Fruit fly (Drosophila melanogaster) whole organism, embryonic: Measurements from ENCODE around the gene CG12680.

Experiments used
- Blimp-1 ChIP-seq: fragments of 200-800 bp; sonication (Bioruptor generic); optimal IDR thresholded peaks from 3 replicates; lab custom pipeline; 2018; ENCODE audit warnings: missing biosample characterization, missing genetic modification characterization, mild to moderate bottlenecking, moderate library complexity, missing genetic modification reagents
- BtbVII ChIP-seq: fragments of 200-800 bp; sonication (Bioruptor generic); optimal IDR thresholded peaks from 3 replicates; lab custom pipeline; 2017; ENCODE audit warnings: missing biosample characterization, mild to moderate bottlenecking, missing genetic modification characterization
- Bteb2 ChIP-seq: fragments of 200-800 bp; sonication (Bioruptor generic); optimal IDR thresholded peaks from 2 replicates; lab custom pipeline; 2016; ENCODE audit warnings: missing biosample characterization, missing genetic modification characterization
- CG10147 ChIP-seq: fragments of 200-800 bp; sonication (Bioruptor generic); optimal IDR thresholded peaks from 2 replicates; lab custom pipeline; 2019; ENCODE audit warnings: missing biosample characterization, mild to moderate bottlenecking, missing genetic modification characterization, moderate library complexity
- CG1024 ChIP-seq: fragments of 200-800 bp; sonication (Bioruptor generic); IDR thresholded peaks from 2 replicates; pipeline ENCODE4 v1.3.6; 2022; ENCODE audit warnings: missing biosample characterization, missing genetic modification characterization
- CG10274 ChIP-seq: fragments of 200-800 bp; sonication (Bioruptor generic); optimal IDR thresholded peaks from 3 replicates; lab custom pipeline; 2017; ENCODE audit warnings: missing biosample characterization, mild to moderate bottlenecking, missing genetic modification characterization
- CG11723 ChIP-seq: fragments of 200-800 bp; sonication (Bioruptor generic); optimal IDR thresholded peaks from 2 replicates; lab custom pipeline; 2017; ENCODE audit warnings: missing biosample characterization, mild to moderate bottlenecking, missing genetic modification characterization
- CG13123 ChIP-seq: fragments of 200-800 bp; sonication (Bioruptor generic); optimal IDR thresholded peaks from 2 replicates; lab custom pipeline; 2016; ENCODE audit warnings: missing biosample characterization, missing genetic modification characterization
- CG1529 ChIP-seq: fragments of 200-800 bp; sonication (Bioruptor generic); optimal IDR thresholded peaks from 3 replicates; lab custom pipeline; 2018; ENCODE audit warnings: missing biosample characterization, missing genetic modification characterization
- CG15601 ChIP-seq: fragments of 200-800 bp; sonication (Bioruptor generic); optimal IDR thresholded peaks from 3 replicates; lab custom pipeline; 2019; ENCODE audit warnings: missing biosample characterization, mild to moderate bottlenecking, missing genetic modification characterization, moderate library complexity
- CG18476 ChIP-seq: fragments of 200-800 bp; sonication (Bioruptor generic); optimal IDR thresholded peaks from 2 replicates; lab custom pipeline; 2016; ENCODE audit warnings: missing biosample characterization, mild to moderate bottlenecking, missing genetic modification characterization
- CG2202 ChIP-seq: fragments of 200-800 bp; sonication (Bioruptor generic); optimal IDR thresholded peaks from 2 replicates; lab custom pipeline; 2018; ENCODE audit warnings: missing biosample characterization, mild to moderate bottlenecking, missing genetic modification characterization
- CG31388 ChIP-seq: fragments of 200-800 bp; sonication (Bioruptor generic); optimal IDR thresholded peaks from 2 replicates; lab custom pipeline; 2016; ENCODE audit warnings: missing biosample characterization, missing genetic modification characterization
- CG32532 ChIP-seq: fragments of 200-800 bp; sonication (Bioruptor generic); IDR thresholded peaks from 2 replicates; pipeline ENCODE4 v1.3.6; 2022; ENCODE audit warnings: missing biosample characterization, missing genetic modification characterization
- CG3281 ChIP-seq: fragments of 200-800 bp; sonication (Bioruptor generic); optimal IDR thresholded peaks from 3 replicates; lab custom pipeline; 2017; ENCODE audit warnings: missing biosample characterization, mild to moderate bottlenecking, missing genetic modification characterization
- CG3995 ChIP-seq: fragments of 200-800 bp; sonication (Bioruptor generic); optimal IDR thresholded peaks from 3 replicates; lab custom pipeline; 2016; ENCODE audit warnings: missing biosample characterization, missing genetic modification characterization
- CG6175 ChIP-seq: fragments of 200-800 bp; sonication (Bioruptor generic); IDR thresholded peaks from 3 replicates; pipeline ENCODE4 v1.3.6; 2022; ENCODE audit warnings: missing biosample characterization, missing genetic modification characterization
- CG7372 ChIP-seq: fragments of 200-800 bp; sonication (Bioruptor generic); IDR thresholded peaks from 2 replicates; pipeline ENCODE4 v1.3.6; 2022; ENCODE audit warnings: missing biosample characterization, missing genetic modification characterization
- CG9609 ChIP-seq: fragments of 200-800 bp; sonication (Bioruptor generic); optimal IDR thresholded peaks from 3 replicates; lab custom pipeline; 2016; ENCODE audit warnings: missing biosample characterization, missing genetic modification characterization
- Dll ChIP-seq: fragments of 200-800 bp; sonication (Bioruptor generic); IDR thresholded peaks from 4 replicates; pipeline ENCODE4 v1.3.6; 2022; ENCODE audit warnings: missing biosample characterization, missing genetic modification characterization; ENCODE audit not compliant: partially characterized antibody
- ERR ChIP-seq: fragments of 200-800 bp; sonication (Bioruptor generic); optimal IDR thresholded peaks from 2 replicates; lab custom pipeline; 2016; ENCODE audit warnings: missing biosample characterization, missing genetic modification characterization
- Fer1 ChIP-seq: fragments of 200-800 bp; sonication (Bioruptor generic); optimal IDR thresholded peaks from 2 replicates; lab custom pipeline; 2017; ENCODE audit warnings: missing biosample characterization, mild to moderate bottlenecking, missing genetic modification characterization
- HLH54F ChIP-seq: fragments of 200-800 bp; sonication (Bioruptor generic); optimal IDR thresholded peaks from 3 replicates; lab custom pipeline; 2016; ENCODE audit warnings: missing biosample characterization, missing genetic modification characterization
- Hey ChIP-seq: fragments of 200-800 bp; sonication (Bioruptor generic); optimal IDR thresholded peaks from 3 replicates; lab custom pipeline; 2018; ENCODE audit warnings: missing biosample characterization, mild to moderate bottlenecking, missing genetic modification characterization
- Hr3 ChIP-seq: fragments of 200-800 bp; sonication (Bioruptor generic); optimal IDR thresholded peaks from 3 replicates; lab custom pipeline; 2016; ENCODE audit warnings: missing biosample characterization, missing genetic modification characterization
- MESR4 ChIP-seq: fragments of 200-800 bp; sonication (Bioruptor generic); optimal IDR thresholded peaks from 2 replicates; lab custom pipeline; 2018; ENCODE audit warnings: missing biosample characterization, mild to moderate bottlenecking, missing genetic modification characterization, moderate library complexity
- NK7.1 ChIP-seq: fragments of 200-800 bp; sonication (Bioruptor generic); optimal IDR thresholded peaks from 3 replicates; lab custom pipeline; 2016; ENCODE audit warnings: missing biosample characterization, missing genetic modification characterization
- Ptx1 ChIP-seq: fragments of 200-800 bp; sonication (Bioruptor generic); IDR thresholded peaks from 2 replicates; pipeline ENCODE4 v1.3.6; 2022; ENCODE audit warnings: missing biosample characterization, missing genetic modification characterization
- Side ChIP-seq: fragments of 200-800 bp; sonication (Bioruptor generic); optimal IDR thresholded peaks from 2 replicates; lab custom pipeline; 2016; ENCODE audit warnings: missing biosample characterization, missing genetic modification characterization
- aop ChIP-seq: fragments of 200-800 bp; sonication (Bioruptor generic); IDR thresholded peaks from 2 replicates; pipeline ENCODE4 v1.3.6; 2022; ENCODE audit warnings: missing biosample characterization, missing genetic modification characterization
- ara ChIP-seq: fragments of 200-800 bp; sonication (Bioruptor generic); IDR thresholded peaks from 2 replicates; pipeline ENCODE4 v1.3.6; 2022; ENCODE audit warnings: missing biosample characterization, missing genetic modification characterization
- caup ChIP-seq: fragments of 200-800 bp; sonication (Bioruptor generic); optimal IDR thresholded peaks from 3 replicates; lab custom pipeline; 2017; ENCODE audit warnings: missing biosample characterization, mild to moderate bottlenecking, missing genetic modification characterization, moderate library complexity; ENCODE audit not compliant: severe bottlenecking
- gce ChIP-seq: fragments of 200-800 bp; sonication (Bioruptor generic); IDR thresholded peaks from 3 replicates; pipeline ENCODE4 v1.3.6; 2022; ENCODE audit warnings: missing biosample characterization, missing genetic modification characterization
- grau ChIP-seq: fragments of 200-800 bp; optimal IDR thresholded peaks from 3 replicates; lab custom pipeline; 2019; ENCODE audit warnings: missing biosample characterization, mild to moderate bottlenecking, missing genetic modification characterization, moderate library complexity
- gsb ChIP-seq: fragments of 200-800 bp; sonication (Bioruptor generic); IDR thresholded peaks from 2 replicates; pipeline ENCODE4 v1.3.6; 2022; ENCODE audit warnings: missing biosample characterization, missing genetic modification characterization
- inv ChIP-seq: fragments of 200-800 bp; sonication (Bioruptor generic); IDR thresholded peaks from 2 replicates; pipeline ENCODE4 v1.3.6; 2022; ENCODE audit warnings: missing biosample characterization, missing genetic modification characterization; ENCODE audit not compliant: partially characterized antibody
- lilli ChIP-seq: fragments of 200-800 bp; sonication (Bioruptor generic); optimal IDR thresholded peaks from 3 replicates; lab custom pipeline; 2016; ENCODE audit warnings: missing biosample characterization, missing genetic modification characterization
- maf-S ChIP-seq: fragments of 200-800 bp; sonication (Bioruptor generic); optimal IDR thresholded peaks from 2 replicates; lab custom pipeline; 2016; ENCODE audit warnings: missing biosample characterization, missing genetic modification characterization
- mld ChIP-seq: fragments of 200-800 bp; sonication (Bioruptor generic); IDR thresholded peaks from 3 replicates; pipeline ENCODE4 v1.3.6; 2022; ENCODE audit warnings: missing biosample characterization, missing genetic modification characterization; ENCODE audit not compliant: partially characterized antibody
- nerfin-2 ChIP-seq: fragments of 200-800 bp; sonication (Bioruptor generic); IDR thresholded peaks from 2 replicates; pipeline ENCODE4 v1.3.6; 2022; ENCODE audit warnings: missing biosample characterization, missing genetic modification characterization; ENCODE audit not compliant: partially characterized antibody
- peb ChIP-seq: fragments of 200-800 bp; sonication (Bioruptor generic); IDR thresholded peaks from 2 replicates; pipeline ENCODE4 v1.3.6; 2022; ENCODE audit warnings: missing biosample characterization, missing genetic modification characterization
- prd ChIP-seq, 3 experiments: fragments of >200 bp in 2 of 3; fragments of 200-800 bp in 1 of 3; sonication (Bioruptor generic) in 1 of 3; optimal IDR thresholded peaks in 2 of 3; IDR thresholded peaks in 1 of 3; 2 replicates in 2 of 3; 3 replicates in 1 of 3; pipeline versions ENCODE4 v1.3.6 to Lab custom; 2017 to 2022; ENCODE audit warnings: missing biosample characterization in 1 of 3, missing genetic modification characterization in 1 of 3
- run ChIP-seq: fragments of 200-800 bp; sonication (Bioruptor generic); optimal IDR thresholded peaks from 3 replicates; lab custom pipeline; 2018; ENCODE audit warnings: missing biosample characterization, mild to moderate bottlenecking, missing genetic modification characterization
- salm ChIP-seq: fragments of 200-800 bp; sonication (Bioruptor generic); optimal IDR thresholded peaks from 2 replicates; lab custom pipeline; 2018; ENCODE audit warnings: missing biosample characterization, mild to moderate bottlenecking, missing genetic modification characterization
- seq ChIP-seq: fragments of 200-800 bp; sonication (Bioruptor generic); IDR thresholded peaks from 2 replicates; pipeline ENCODE4 v1.3.6; 2022; ENCODE audit warnings: missing biosample characterization, missing genetic modification characterization
- tin ChIP-seq: fragments of 200-800 bp; sonication (Bioruptor generic); optimal IDR thresholded peaks from 3 replicates; lab custom pipeline; 2016; ENCODE audit warnings: missing biosample characterization, missing genetic modification characterization
- trh ChIP-seq: fragments of 200-800 bp; sonication (Bioruptor generic); optimal IDR thresholded peaks from 2 replicates; lab custom pipeline; 2016; ENCODE audit warnings: missing biosample characterization, missing genetic modification characterization
- vvl ChIP-seq: fragments of 200-800 bp; sonication (Bioruptor generic); IDR thresholded peaks from 2 replicates; pipeline ENCODE4 v1.3.6; 2022; ENCODE audit warnings: missing biosample characterization, missing genetic modification characterization
- yki ChIP-seq: fragments of >200 bp; optimal IDR thresholded peaks from 3 replicates; lab custom pipeline; 2018

The CG12680 gene

dm6 chrX:5046256-5046894 lies 49.1 kb downstream of the CG12680 start (continued):
- TF ChIP-seq gce (GFP tag; lab: Robert Waterston, UW) (no peak), NK7.1 (peak; percentile 48), Blimp-1 (GFP tag; lab: Kevin White, UChicago) (peak; percentile 64), run (peak; percentile 50), CG1024 (GFP tag; lab: Robert Waterston, UW) (0 out of 2 replicates have a peak, but pooled peaks have one; percentile 39), CG10274 (GFP tag; lab: Kevin White, UChicago) (peak; percentile 10), prd (optimal IDR thresholded peaks at IDR 0.05; lab: Kevin White, UChicago) (no peak), prd (GFP tag; IDR thresholded peaks at IDR 0.05; lab: Robert Waterston, UW) (peak; percentile 87; the same call in 2 of the 3 replicates), CG31388 (GFP tag; lab: Kevin White, UChicago) (no peak), inv (GFP tag; lab: Robert Waterston, UW) (no peak), CG10147 (GFP tag; lab: Kevin White, UChicago) (peak; percentile 64), CG1529 (GFP tag; lab: Kevin White, UChicago) (peak; percentile 67), CG7372 (GFP tag; lab: Robert Waterston, UW) (peak; percentile 72), CG18476 (GFP tag; lab: Kevin White, UChicago) (peak; percentile 73), lilli (GFP tag; lab: Kevin White, UChicago) (peak; percentile 83), grau (peak; percentile 76), trh (GFP tag; lab: Kevin White, UChicago) (peak; percentile 45), yki (lab: Kevin White, UChicago) (no peak), nerfin-2 (GFP tag; lab: Robert Waterston, UW) (no peak), Ptx1 (GFP tag; lab: Robert Waterston, UW) (peak; percentile 89), CG6175 (GFP tag; lab: Robert Waterston, UW) (peak; percentile 64; the same call in 2 of the 3 replicates), mld (GFP tag; lab: Robert Waterston, UW) (no peak), HLH54F (GFP tag; lab: Kevin White, UChicago) (peak; percentile 62), CG13123 (GFP tag; lab: Kevin White, UChicago) (peak; percentile 42), peb (peak; percentile 41; the same call in 1 of the 2 replicates), Bteb2 (GFP tag; lab: Kevin White, UChicago) (peak; percentile 69), BtbVII (peak; percentile 47), Hey (tag; lab: Kevin White, UChicago) (no peak), aop (no peak), vvl (peak; percentile 84), CG9609 (GFP tag; lab: Kevin White, UChicago) (peak; percentile 48), Dll (GFP tag; lab: Robert Waterston, UW) (no peak), seq (GFP tag; lab: Robert Waterston, UW) (peak; percentile 72), CG15601 (peak; percentile 78), caup (peak; percentile 62), Fer1 (peak; percentile 76), CG3995 (GFP tag; lab: Kevin White, UChicago) (no peak), ERR (GFP tag; lab: Kevin White, UChicago) (peak; percentile 10), CG32532 (peak; percentile 74; the same call in 1 of the 2 replicates), gsb (GFP tag; lab: Robert Waterston, UW) (0 out of 2 replicates have a peak, but pooled peaks have one; percentile 49), Side (GFP tag; lab: Kevin White, UChicago) (peak; percentile 70), MESR4 (GFP tag; lab: Kevin White, UChicago) (no peak), maf-S (peak; percentile 43), CG3281 (GFP tag; lab: Kevin White, UChicago) (peak; percentile 68), CG11723 (GFP tag; lab: Kevin White, UChicago) (peak; percentile 58), ara (peak; percentile 81), Hr3 (GFP tag; lab: Kevin White, UChicago) (peak; percentile 73), tin (peak; percentile 76), CG2202 (peak; percentile 67), salm (peak; percentile 54)
